Fruit fly (Drosophila melanogaster) whole organism, prepupa: ENCODE measurements around the gene CG14795.

Experiments
- CG16779 ChIP-seq: fragments of 200-800 bp; sonication (Bioruptor generic); optimal IDR thresholded peaks from 3 replicates; lab custom pipeline; 2017; ENCODE audit warnings: missing biosample characterization, mild to moderate bottlenecking, missing genetic modification characterization
- OdsH ChIP-seq: fragments of 200-800 bp; sonication (Bioruptor generic); optimal IDR thresholded peaks from 3 replicates; lab custom pipeline; 2016; ENCODE audit warnings: missing biosample characterization, missing genetic modification characterization
- Sox102F ChIP-seq: fragments of 200-800 bp; sonication (Bioruptor generic); optimal IDR thresholded peaks from 2 replicates; lab custom pipeline; 2016; ENCODE audit warnings: missing biosample characterization, mild to moderate bottlenecking, missing genetic modification characterization
- acj6 ChIP-seq: fragments of 200-800 bp; sonication (Bioruptor generic); optimal IDR thresholded peaks from 3 replicates; lab custom pipeline; 2016; ENCODE audit warnings: missing biosample characterization, missing genetic modification characterization
- fd59A ChIP-seq: fragments of 200-800 bp; sonication (Bioruptor generic); optimal IDR thresholded peaks from 2 replicates; lab custom pipeline; 2017; ENCODE audit warnings: missing biosample characterization, mild to moderate bottlenecking, missing genetic modification characterization, missing genetic modification reagents

- TF ChIP-seq CG16779 (tag; lab: Kevin White, UChicago) (no peak), Sox102F (GFP tag; lab: Kevin White, UChicago) (no peak), acj6 (GFP tag; lab: Kevin White, UChicago) (no peak), OdsH (GFP tag; lab: Kevin White, UChicago) (no peak), fd59A (GFP tag; lab: Kevin White, UChicago) (no peak)
These were observed 32.2 kb downstream of the CG14795 start for dm6 chrX:1480426-1480825.
